Worm (Caenorhabditis elegans): ENCODE data around the gene grl-14.

The grl-14 gene

ce11 chrV:20870633-20871032 is 45.3 kb downstream of the grl-14 start:
- no peak for TF ChIP-seq him-1 (tag; optimal IDR thresholded peaks at IDR 0.05)
- TF ChIP-seq W03F9.2 (tag; optimal IDR thresholded peaks at IDR 0.05) = no peak
- TF ChIP-seq dao-5 (tag; optimal IDR thresholded peaks at IDR 0.05) = no peak

ce11 chrV:20871194-20871593 is 45.8 kb downstream of the grl-14 start:
- TF ChIP-seq him-1 (tag; optimal IDR thresholded peaks at IDR 0.05) (no peak), dao-5 (tag; optimal IDR thresholded peaks at IDR 0.05) (no peak), W03F9.2 (tag; optimal IDR thresholded peaks at IDR 0.05) (no peak)

- TF ChIP-seq W03F9.2 (tag; optimal IDR thresholded peaks at IDR 0.05) (no peak), him-1 (tag; optimal IDR thresholded peaks at IDR 0.05) (no peak), dao-5 (tag; optimal IDR thresholded peaks at IDR 0.05) (no peak)
Measured at ce11 chrV:20873144-20873543, 47.8 kb downstream of the grl-14 start.

ce11 chrV:20875324-20875723 is 50.0 kb downstream of the grl-14 start:
- no peak for TF ChIP-seq him-1 (tag; optimal IDR thresholded peaks at IDR 0.05)
- no peak for TF ChIP-seq dao-5 (tag; optimal IDR thresholded peaks at IDR 0.05)
- TF ChIP-seq W03F9.2 (tag; optimal IDR thresholded peaks at IDR 0.05) = no peak

All from whole organism, L4/young adult.